Worm (Caenorhabditis elegans): ENCODE results near the gene bgal-2.

bgal-2 gene

ce11 chrX:6813025-6813424, 28.8 kb downstream of the bgal-2 start:
- TF ChIP-seq flt-1 (GFP tag; IDR thresholded peaks at IDR 0.05) = no peak
- TF ChIP-seq cog-1 (tag; optimal IDR thresholded peaks at IDR 0.05) = no peak
- no peak for TF ChIP-seq T22C8.4 (GFP tag; IDR thresholded peaks at IDR 0.05)
- no peak for TF ChIP-seq ztf-23 (GFP tag; IDR thresholded peaks at IDR 0.05)
- no peak for TF ChIP-seq tab-1 (GFP tag; IDR thresholded peaks at IDR 0.05)
- TF ChIP-seq med-1 (GFP tag; optimal IDR thresholded peaks at IDR 0.05; ENCODE audit: insufficient read depth) = no peak
- TF ChIP-seq ref-1 (GFP tag; conservative IDR thresholded peaks at IDR 0.05) = no peak
- no peak for TF ChIP-seq ztf-29 (GFP tag; IDR thresholded peaks at IDR 0.05)
- no peak for TF ChIP-seq klf-2 (GFP tag; conservative IDR thresholded peaks at IDR 0.05)

ce11 chrX:6818036-6818488, 33.9 kb downstream of the bgal-2 start, which contains the start of gene dhs-28:
dhs-28 (plus strand) TSS chrX:6818438.
- TF ChIP-seq tab-1 (GFP tag; IDR thresholded peaks at IDR 0.05) (no peak), ref-1 (GFP tag; conservative IDR thresholded peaks at IDR 0.05) (no peak), cog-1 (tag; optimal IDR thresholded peaks at IDR 0.05) (no peak), med-1 (GFP tag; optimal IDR thresholded peaks at IDR 0.05; ENCODE audit: insufficient read depth) (no peak), T22C8.4 (GFP tag; IDR thresholded peaks at IDR 0.05) (no peak), ztf-23 (GFP tag; IDR thresholded peaks at IDR 0.05) (no peak), flt-1 (GFP tag; IDR thresholded peaks at IDR 0.05) (no peak), ztf-29 (GFP tag; IDR thresholded peaks at IDR 0.05) (no peak), klf-2 (GFP tag; conservative IDR thresholded peaks at IDR 0.05) (no peak)

ce11 chrX:6819135-6819534, 34.9 kb downstream of the bgal-2 start:
- no peak for TF ChIP-seq klf-2 (GFP tag; conservative IDR thresholded peaks at IDR 0.05)
- no peak for TF ChIP-seq T22C8.4 (GFP tag; IDR thresholded peaks at IDR 0.05)
- TF ChIP-seq ztf-23 (GFP tag; IDR thresholded peaks at IDR 0.05) = no peak
- no peak for TF ChIP-seq med-1 (GFP tag; optimal IDR thresholded peaks at IDR 0.05; ENCODE audit: insufficient read depth)
- no peak for TF ChIP-seq cog-1 (tag; optimal IDR thresholded peaks at IDR 0.05)
- no peak for TF ChIP-seq flt-1 (GFP tag; IDR thresholded peaks at IDR 0.05)
- no peak for TF ChIP-seq ref-1 (GFP tag; conservative IDR thresholded peaks at IDR 0.05)
- TF ChIP-seq ztf-29 (GFP tag; IDR thresholded peaks at IDR 0.05) = no peak
- TF ChIP-seq tab-1 (GFP tag; IDR thresholded peaks at IDR 0.05) = no peak

ce11 chrX:6819633-6820032, 35.4 kb downstream of the bgal-2 start:
- TF ChIP-seq tab-1 (GFP tag; IDR thresholded peaks at IDR 0.05) (no peak), med-1 (GFP tag; optimal IDR thresholded peaks at IDR 0.05; ENCODE audit: insufficient read depth) (no peak), cog-1 (tag; optimal IDR thresholded peaks at IDR 0.05) (no peak), flt-1 (GFP tag; IDR thresholded peaks at IDR 0.05) (no peak), ztf-29 (GFP tag; IDR thresholded peaks at IDR 0.05) (no peak), T22C8.4 (GFP tag; IDR thresholded peaks at IDR 0.05) (no peak), ref-1 (GFP tag; conservative IDR thresholded peaks at IDR 0.05) (no peak), ztf-23 (GFP tag; IDR thresholded peaks at IDR 0.05) (no peak), klf-2 (GFP tag; conservative IDR thresholded peaks at IDR 0.05) (no peak)

ce11 chrX:6822552-6822951, 38.3 kb downstream of the bgal-2 start:
- no peak for TF ChIP-seq ztf-23 (GFP tag; IDR thresholded peaks at IDR 0.05)
- no peak for TF ChIP-seq T22C8.4 (GFP tag; IDR thresholded peaks at IDR 0.05)
- no peak for TF ChIP-seq klf-2 (GFP tag; conservative IDR thresholded peaks at IDR 0.05)
- no peak for TF ChIP-seq cog-1 (tag; optimal IDR thresholded peaks at IDR 0.05)
- no peak for TF ChIP-seq ref-1 (GFP tag; conservative IDR thresholded peaks at IDR 0.05)
- no peak for TF ChIP-seq flt-1 (GFP tag; IDR thresholded peaks at IDR 0.05)
- no peak for TF ChIP-seq tab-1 (GFP tag; IDR thresholded peaks at IDR 0.05)
- TF ChIP-seq med-1 (GFP tag; optimal IDR thresholded peaks at IDR 0.05; ENCODE audit: insufficient read depth) = no peak
- TF ChIP-seq ztf-29 (GFP tag; IDR thresholded peaks at IDR 0.05) = no peak

ce11 chrX:6823218-6823979, 39.2 kb downstream of the bgal-2 start, which contains the start of gene gei-15:
gei-15 (minus strand) TSS chrX:6823268.
- TF ChIP-seq med-1 (GFP tag; optimal IDR thresholded peaks at IDR 0.05; ENCODE audit: insufficient read depth) (no peak), ztf-23 (GFP tag; IDR thresholded peaks at IDR 0.05) (no peak), cog-1 (tag; optimal IDR thresholded peaks at IDR 0.05) (no peak), ref-1 (GFP tag; conservative IDR thresholded peaks at IDR 0.05) (no peak)

ce11 chrX:6825840-6826239, 41.6 kb downstream of the bgal-2 start, which contains the start of gene F41B4.1:
F41B4.1 (minus strand) TSS chrX:6825862.
- no peak for TF ChIP-seq ztf-29 (GFP tag; IDR thresholded peaks at IDR 0.05)
- TF ChIP-seq ref-1 (GFP tag; conservative IDR thresholded peaks at IDR 0.05) = no peak
- no peak for TF ChIP-seq med-1 (GFP tag; optimal IDR thresholded peaks at IDR 0.05; ENCODE audit: insufficient read depth)
- TF ChIP-seq flt-1 (GFP tag; IDR thresholded peaks at IDR 0.05) = no peak
- TF ChIP-seq T22C8.4 (GFP tag; IDR thresholded peaks at IDR 0.05) = no peak
- no peak for TF ChIP-seq ztf-23 (GFP tag; IDR thresholded peaks at IDR 0.05)
- TF ChIP-seq klf-2 (GFP tag; conservative IDR thresholded peaks at IDR 0.05) = no peak
- no peak for TF ChIP-seq tab-1 (GFP tag; IDR thresholded peaks at IDR 0.05)
- TF ChIP-seq cog-1 (tag; optimal IDR thresholded peaks at IDR 0.05) = no peak

- no peak for TF ChIP-seq flt-1 (GFP tag; IDR thresholded peaks at IDR 0.05)
- TF ChIP-seq ztf-23 (GFP tag; IDR thresholded peaks at IDR 0.05) = no peak
- no peak for TF ChIP-seq T22C8.4 (GFP tag; IDR thresholded peaks at IDR 0.05)
- TF ChIP-seq tab-1 (GFP tag; IDR thresholded peaks at IDR 0.05) = no peak
- TF ChIP-seq ztf-29 (GFP tag; IDR thresholded peaks at IDR 0.05) = no peak
- TF ChIP-seq cog-1 (tag; optimal IDR thresholded peaks at IDR 0.05) = no peak
- TF ChIP-seq klf-2 (GFP tag; conservative IDR thresholded peaks at IDR 0.05) = no peak
- no peak for TF ChIP-seq med-1 (GFP tag; optimal IDR thresholded peaks at IDR 0.05; ENCODE audit: insufficient read depth)
- no peak for TF ChIP-seq ref-1 (GFP tag; conservative IDR thresholded peaks at IDR 0.05)
Measured at ce11 chrX:6835166-6835565, 51.0 kb downstream of the bgal-2 start, which contains the start of gene F41B4.2. F41B4.2 (minus strand) TSS chrX:6835266.

- no peak for TF ChIP-seq T22C8.4 (GFP tag; IDR thresholded peaks at IDR 0.05)
- no peak for TF ChIP-seq cog-1 (tag; optimal IDR thresholded peaks at IDR 0.05)
- no peak for TF ChIP-seq tab-1 (GFP tag; IDR thresholded peaks at IDR 0.05)
- no peak for TF ChIP-seq med-1 (GFP tag; optimal IDR thresholded peaks at IDR 0.05; ENCODE audit: insufficient read depth)
- no peak for TF ChIP-seq ztf-23 (GFP tag; IDR thresholded peaks at IDR 0.05)
- no peak for TF ChIP-seq ref-1 (GFP tag; conservative IDR thresholded peaks at IDR 0.05)
- no peak for TF ChIP-seq klf-2 (GFP tag; conservative IDR thresholded peaks at IDR 0.05)
- TF ChIP-seq flt-1 (GFP tag; IDR thresholded peaks at IDR 0.05) = no peak
- no peak for TF ChIP-seq ztf-29 (GFP tag; IDR thresholded peaks at IDR 0.05)
Measured at ce11 chrX:6836065-6836527, 51.9 kb downstream of the bgal-2 start, which contains the start of gene F41B4.3. F41B4.3 (minus strand) TSS chrX:6836115.

Measured in whole organism, midembryonic.